Worm (Caenorhabditis elegans): ENCODE measurements around the gene mlh-1.

DNA sequence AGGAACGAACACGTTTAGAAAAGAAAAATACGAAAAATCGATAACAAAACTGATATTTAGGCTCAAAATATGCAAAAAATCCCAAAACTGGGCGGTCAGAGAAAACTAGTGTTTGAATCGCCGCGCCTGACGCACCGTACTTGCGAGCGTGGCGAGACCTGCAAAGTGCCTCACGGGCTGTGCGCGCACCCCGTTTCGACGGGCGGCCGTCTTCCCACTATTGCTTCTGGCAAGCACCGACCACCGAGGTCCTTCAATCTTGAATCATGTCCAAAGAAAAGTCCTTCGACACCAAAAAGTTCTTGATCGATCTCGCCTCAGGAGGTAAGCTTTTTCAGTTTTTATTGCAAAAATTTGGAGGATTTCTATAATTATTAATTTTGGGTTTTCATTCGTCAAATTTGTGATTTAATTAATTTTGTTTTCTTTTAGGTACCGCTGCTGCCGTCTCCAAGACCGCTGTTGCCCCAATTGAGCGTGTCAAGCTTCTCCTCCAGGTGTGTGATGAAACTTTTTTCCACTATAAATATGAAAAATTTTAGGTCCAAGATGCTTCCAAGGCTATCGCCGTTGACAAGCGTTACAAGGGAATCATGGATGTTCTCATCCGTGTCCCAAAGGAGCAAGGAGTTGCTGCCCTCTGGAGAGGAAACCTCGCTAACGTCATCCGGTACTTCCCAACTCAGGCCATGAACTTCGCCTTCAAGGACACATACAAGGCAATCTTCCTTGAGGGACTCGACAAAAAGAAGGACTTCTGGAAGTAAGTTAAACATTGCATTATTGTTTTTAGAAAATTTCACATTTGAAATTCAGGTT, 51.2 kb downstream of the mlh-1 start, which contains the start of gene ant-1.1:
- no peak for TF ChIP-seq fkh-10 (GFP tag; optimal IDR thresholded peaks at IDR 0.05)
- TF ChIP-seq unc-86 (tag; optimal IDR thresholded peaks at IDR 0.05), result peak; percentile 55

Measured in whole organism, late embryonic.